Comparison of ENCODE assay signal across 1 fruit fly cellular context in genomic region chr3R:5059320-5059719, dm6.
TF ChIP-seq lines count a peak whose summit lies in the region.

No protein-coding gene starts in this region.

TF ChIP-seq in whole organism, embryonic, 481 proteins besides CTCF, POLR2A, EP300 and RAD21 (continued from another document):
- TF ChIP-seq pros (GFP tag; optimal IDR thresholded peaks at IDR 0.05; lab: Kevin White, UChicago) (no peak), Aef1 (GFP tag; IDR thresholded peaks at IDR 0.05; lab: Robert Waterston, UW) (no peak), NC2β (GFP tag; optimal IDR thresholded peaks at IDR 0.05; lab: Kevin White, UChicago) (no peak), kni (GFP tag; optimal IDR thresholded peaks at IDR 0.05; lab: Kevin White, UChicago) (peak; percentile 29), CG16815 (GFP tag; optimal IDR thresholded peaks at IDR 0.05; lab: Kevin White, UChicago) (no peak), Stat92E (GFP tag; optimal IDR thresholded peaks at IDR 0.05; lab: Kevin White, UChicago) (no peak), cas (GFP tag; IDR thresholded peaks at IDR 0.05; lab: Robert Waterston, UW) (no peak), mirr (GFP tag; optimal IDR thresholded peaks at IDR 0.05; lab: Kevin White, UChicago) (peak; percentile 16), wor (GFP tag; IDR thresholded peaks at IDR 0.05; lab: Robert Waterston, UW) (no peak), Mes4 (GFP tag; optimal IDR thresholded peaks at IDR 0.05; lab: Kevin White, UChicago) (no peak), oc (tag; optimal IDR thresholded peaks at IDR 0.05; lab: Kevin White, UChicago) (peak; percentile 50), CG1602 (GFP tag; optimal IDR thresholded peaks at IDR 0.05; lab: Kevin White, UChicago) (no peak), Hr3 (GFP tag; optimal IDR thresholded peaks at IDR 0.05; lab: Kevin White, UChicago) (no peak), B-H2 (GFP tag; optimal IDR thresholded peaks at IDR 0.05; lab: Kevin White, UChicago) (no peak), D19B (GFP tag; optimal IDR thresholded peaks at IDR 0.05; lab: Kevin White, UChicago) (no peak), CG12299 (tag; optimal IDR thresholded peaks at IDR 0.05; lab: Kevin White, UChicago) (no peak), Nf-YC (tag; optimal IDR thresholded peaks at IDR 0.05; lab: Kevin White, UChicago) (no peak), eve (GFP tag; optimal IDR thresholded peaks at IDR 0.05; lab: Kevin White, UChicago) (peak in 1 of 2 experiments; percentile 36), ash1 (GFP tag; optimal IDR thresholded peaks at IDR 0.05; lab: Kevin White, UChicago) (no peak), CG4707 (GFP tag; optimal IDR thresholded peaks at IDR 0.05; lab: Kevin White, UChicago) (peak; percentile 3), Hey (tag; optimal IDR thresholded peaks at IDR 0.05; lab: Kevin White, UChicago) (no peak), danr (GFP tag; IDR thresholded peaks at IDR 0.05; lab: Robert Waterston, UW) (no peak), mam (GFP tag; optimal IDR thresholded peaks at IDR 0.05; lab: Kevin White, UChicago) (no peak), CG16813 (GFP tag; IDR thresholded peaks at IDR 0.05; lab: Robert Waterston, UW; ENCODE audit: partially characterized antibody) (no peak), CG11696 (GFP tag; IDR thresholded peaks at IDR 0.05; lab: Robert Waterston, UW) (no peak), lola (GFP tag; optimal IDR thresholded peaks at IDR 0.05; lab: Kevin White, UChicago) (no peak), CG17912 (GFP tag; optimal IDR thresholded peaks at IDR 0.05; lab: Kevin White, UChicago) (no peak), pan (optimal IDR thresholded peaks at IDR 0.05; lab: Kevin White, UChicago) (no peak), pan (GFP tag; optimal IDR thresholded peaks at IDR 0.05 in 1 of 2, IDR thresholded peaks at IDR 0.05 in 1 of 2) (peak in 1 of 2 experiments; percentile 28), CG7987 (GFP tag; optimal IDR thresholded peaks at IDR 0.05; lab: Kevin White, UChicago) (no peak), Fer1 (GFP tag; optimal IDR thresholded peaks at IDR 0.05; lab: Kevin White, UChicago) (peak; percentile 0), peb (GFP tag; IDR thresholded peaks at IDR 0.05; lab: Robert Waterston, UW) (no peak), Vsx1 (GFP tag; optimal IDR thresholded peaks at IDR 0.05; lab: Kevin White, UChicago) (peak; percentile 32), Fer2 (tag; optimal IDR thresholded peaks at IDR 0.05; lab: Kevin White, UChicago) (no peak), CG17568 (GFP tag; optimal IDR thresholded peaks at IDR 0.05; lab: Kevin White, UChicago) (no peak), CG2875 (GFP tag; optimal IDR thresholded peaks at IDR 0.05; lab: Kevin White, UChicago) (no peak), sob (GFP tag; IDR thresholded peaks at IDR 0.05; lab: Robert Waterston, UW) (no peak), CG12219 (GFP tag; optimal IDR thresholded peaks at IDR 0.05; lab: Kevin White, UChicago) (no peak), dysf (GFP tag; IDR thresholded peaks at IDR 0.05; lab: Robert Waterston, UW) (no peak), CG18599 (GFP tag; optimal IDR thresholded peaks at IDR 0.05; lab: Kevin White, UChicago) (peak; percentile 24), CG3847 (GFP tag; IDR thresholded peaks at IDR 0.05; lab: Robert Waterston, UW) (no peak), al (GFP tag; IDR thresholded peaks at IDR 0.05; lab: Robert Waterston, UW) (no peak), CG10267 (tag; optimal IDR thresholded peaks at IDR 0.05; lab: Kevin White, UChicago) (no peak), Hr51 (GFP tag; optimal IDR thresholded peaks at IDR 0.05; lab: Kevin White, UChicago) (peak in 1 of 2 experiments; percentile 2), CG6765 (GFP tag; optimal IDR thresholded peaks at IDR 0.05; lab: Kevin White, UChicago) (no peak), CG32532 (GFP tag; IDR thresholded peaks at IDR 0.05; lab: Robert Waterston, UW) (no peak), CG4404 (GFP tag; IDR thresholded peaks at IDR 0.05; lab: Robert Waterston, UW) (no peak), Deaf1 (tag; optimal IDR thresholded peaks at IDR 0.05; lab: Kevin White, UChicago) (no peak), run (tag; optimal IDR thresholded peaks at IDR 0.05; lab: Kevin White, UChicago) (no peak), CG11504 (tag; optimal IDR thresholded peaks at IDR 0.05; lab: Kevin White, UChicago) (peak; percentile 10), repo (GFP tag; optimal IDR thresholded peaks at IDR 0.05; lab: Kevin White, UChicago) (no peak), Dbx (GFP tag; IDR thresholded peaks at IDR 0.05; lab: Robert Waterston, UW) (no peak), bowl (GFP tag; IDR thresholded peaks at IDR 0.05; lab: Robert Waterston, UW) (no peak), prd (optimal IDR thresholded peaks at IDR 0.05; lab: Kevin White, UChicago) (no peak), prd (GFP tag; IDR thresholded peaks at IDR 0.05; lab: Robert Waterston, UW) (no peak), tx (GFP tag; optimal IDR thresholded peaks at IDR 0.05; lab: Kevin White, UChicago) (no peak), cato (GFP tag; optimal IDR thresholded peaks at IDR 0.05; lab: Kevin White, UChicago; ENCODE audit: borderline replicate concordance) (no peak), vvl (GFP tag; IDR thresholded peaks at IDR 0.05; lab: Robert Waterston, UW) (peak; percentile 21; the same call in 1 of the 2 replicates), CG12155 (GFP tag; optimal IDR thresholded peaks at IDR 0.05; lab: Kevin White, UChicago) (no peak), CG42726 (GFP tag; IDR thresholded peaks at IDR 0.05; lab: Robert Waterston, UW; ENCODE audit: partially characterized antibody) (no peak), Six4 (GFP tag; optimal IDR thresholded peaks at IDR 0.05; lab: Kevin White, UChicago) (no peak), zen (tag; optimal IDR thresholded peaks at IDR 0.05; lab: Kevin White, UChicago) (no peak), CG4328 (GFP tag; optimal IDR thresholded peaks at IDR 0.05; lab: Kevin White, UChicago) (no peak), hkb (optimal IDR thresholded peaks at IDR 0.05; lab: Kevin White, UChicago) (no peak), hkb (GFP tag; IDR thresholded peaks at IDR 0.05; lab: Robert Waterston, UW) (no peak), sna (GFP tag; IDR thresholded peaks at IDR 0.05; lab: Robert Waterston, UW; ENCODE audit: partially characterized antibody) (no peak), grn (GFP tag; optimal IDR thresholded peaks at IDR 0.05; lab: Kevin White, UChicago) (no peak), fd3F (GFP tag; optimal IDR thresholded peaks at IDR 0.05; lab: Kevin White, UChicago) (no peak), dm (GFP tag; optimal IDR thresholded peaks at IDR 0.05; lab: Kevin White, UChicago) (no peak), ken (GFP tag; IDR thresholded peaks at IDR 0.05; lab: Robert Waterston, UW) (no peak), pita (GFP tag; optimal IDR thresholded peaks at IDR 0.05; lab: Kevin White, UChicago) (no peak), CG13287 (GFP tag; IDR thresholded peaks at IDR 0.05; lab: Robert Waterston, UW; ENCODE audit: partially characterized antibody) (no peak), Fer3 (tag; optimal IDR thresholded peaks at IDR 0.05; lab: Kevin White, UChicago) (no peak), CG33557 (GFP tag; optimal IDR thresholded peaks at IDR 0.05; lab: Kevin White, UChicago) (no peak), fd96Cb (tag; optimal IDR thresholded peaks at IDR 0.05; lab: Kevin White, UChicago) (no peak), grau (tag; optimal IDR thresholded peaks at IDR 0.05; lab: Kevin White, UChicago) (no peak), CG43689 (GFP tag; IDR thresholded peaks at IDR 0.05; lab: Robert Waterston, UW) (no peak), CG11398 (GFP tag; optimal IDR thresholded peaks at IDR 0.05; lab: Kevin White, UChicago) (no peak), ham (GFP tag; IDR thresholded peaks at IDR 0.05; lab: Robert Waterston, UW) (no peak), Drgx (GFP tag; IDR thresholded peaks at IDR 0.05; lab: Robert Waterston, UW) (no peak), Hsf (GFP tag; optimal IDR thresholded peaks at IDR 0.05; lab: Kevin White, UChicago) (no peak), croc (GFP tag; conservative IDR thresholded peaks at IDR 0.05; lab: Robert Waterston, UW) (no peak), CG3407 (GFP tag; optimal IDR thresholded peaks at IDR 0.05; lab: Kevin White, UChicago) (peak; percentile 5), CG11695 (GFP tag; IDR thresholded peaks at IDR 0.05; lab: Robert Waterston, UW) (no peak), CG7839 (tag; optimal IDR thresholded peaks at IDR 0.05; lab: Kevin White, UChicago) (no peak), corto (GFP tag; optimal IDR thresholded peaks at IDR 0.05; lab: Kevin White, UChicago) (no peak), Taf1 (GFP tag; IDR thresholded peaks at IDR 0.05; lab: Robert Waterston, UW) (no peak), ems (GFP tag; optimal IDR thresholded peaks at IDR 0.05; lab: Kevin White, UChicago) (no peak), CG17829 (tag; optimal IDR thresholded peaks at IDR 0.05; lab: Kevin White, UChicago) (no peak), rib (GFP tag; IDR thresholded peaks at IDR 0.05; lab: Robert Waterston, UW) (no peak), CG5953 (GFP tag; IDR thresholded peaks at IDR 0.05; lab: Robert Waterston, UW) (no peak), Awh (GFP tag; IDR thresholded peaks at IDR 0.05; lab: Robert Waterston, UW) (peak; percentile 95), zfh1 (GFP tag; IDR thresholded peaks at IDR 0.05; lab: Robert Waterston, UW) (no peak), gcm (GFP tag; optimal IDR thresholded peaks at IDR 0.05; lab: Kevin White, UChicago) (no peak), tll (GFP tag; optimal IDR thresholded peaks at IDR 0.05; lab: Kevin White, UChicago) (no peak), Opbp (GFP tag; IDR thresholded peaks at IDR 0.05; lab: Robert Waterston, UW; ENCODE audit: partially characterized antibody) (no peak), CkIIα-i1 (GFP tag; IDR thresholded peaks at IDR 0.05; lab: Robert Waterston, UW) (no peak), lilli (GFP tag; optimal IDR thresholded peaks at IDR 0.05; lab: Kevin White, UChicago) (no peak), wek (GFP tag; optimal IDR thresholded peaks at IDR 0.05; lab: Kevin White, UChicago) (no peak), CG33213 (GFP tag; optimal IDR thresholded peaks at IDR 0.05; lab: Kevin White, UChicago) (no peak), CG34376 (GFP tag; optimal IDR thresholded peaks at IDR 0.05; lab: Kevin White, UChicago) (no peak), Dip3 (GFP tag; optimal IDR thresholded peaks at IDR 0.05; lab: Kevin White, UChicago) (no peak), CG10979 (tag; optimal IDR thresholded peaks at IDR 0.05; lab: Kevin White, UChicago) (no peak), Rfx (GFP tag; IDR thresholded peaks at IDR 0.05; lab: Robert Waterston, UW) (no peak), pho (GFP tag; optimal IDR thresholded peaks at IDR 0.05; lab: Kevin White, UChicago) (peak; percentile 28), CG12744 (GFP tag; optimal IDR thresholded peaks at IDR 0.05; lab: Kevin White, UChicago) (no peak), CG15011 (GFP tag; optimal IDR thresholded peaks at IDR 0.05; lab: Kevin White, UChicago) (peak; percentile 1), Atf3 (GFP tag; optimal IDR thresholded peaks at IDR 0.05; lab: Kevin White, UChicago) (no peak), Neu2 (GFP tag; optimal IDR thresholded peaks at IDR 0.05; lab: Kevin White, UChicago; ENCODE audit: borderline replicate concordance) (no peak), nom (GFP tag; optimal IDR thresholded peaks at IDR 0.05; lab: Kevin White, UChicago) (no peak), CG11456 (GFP tag; IDR thresholded peaks at IDR 0.05; lab: Robert Waterston, UW) (no peak), CG17612 (GFP tag; IDR thresholded peaks at IDR 0.05; lab: Robert Waterston, UW) (no peak), CG7271 (tag; optimal IDR thresholded peaks at IDR 0.05; lab: Kevin White, UChicago) (no peak), CG12071 (GFP tag; optimal IDR thresholded peaks at IDR 0.05; lab: Kevin White, UChicago) (no peak), CG3838 (GFP tag; optimal IDR thresholded peaks at IDR 0.05; lab: Kevin White, UChicago) (no peak), CG14710 (tag; optimal IDR thresholded peaks at IDR 0.05; lab: Kevin White, UChicago) (no peak)
